Worm (Caenorhabditis elegans) whole organism, L4 larva: ENCODE data around the gene C18G1.9.
A peak's percentile ranks its signal among the peaks of the same experiment; 100 is the strongest.

Source experiments
- F10B5.3 ChIP-seq: sonication (generic microtip); optimal IDR thresholded peaks from 2 replicates; lab custom pipeline; 2016; ENCODE audit warnings: mild to moderate bottlenecking, missing genetic modification characterization, missing compliant biosample characterization
- F26F4.8 ChIP-seq: fragments of 200-800 bp; sonication (Bioruptor generic); conservative IDR thresholded peaks from 2 replicates; pipeline ENCODE4 v1.3.6; 2022; ENCODE audit warnings: missing genetic modification characterization, missing compliant biosample characterization
- F44E2.7 ChIP-seq: fragments of 200-800 bp; sonication (Bioruptor generic); IDR thresholded peaks from 2 replicates; pipeline ENCODE4 v2.1.2; 2022; ENCODE audit warnings: missing genetic modification characterization, missing compliant biosample characterization
- F49E8.2 ChIP-seq: sonication (generic microtip); optimal IDR thresholded peaks from 2 replicates; lab custom pipeline; 2016; ENCODE audit warnings: missing compliant biosample characterization, mild to moderate bottlenecking, missing genetic modification characterization, borderline replicate concordance
- R02D3.7 ChIP-seq: fragments of 150-350 bp; sonication (generic microtip); optimal IDR thresholded peaks from 3 replicates; lab custom pipeline; 2014; ENCODE audit warnings: missing biosample characterization, missing genetic modification characterization
- T26A8.4 ChIP-seq: fragments of 200-800 bp; sonication (Bioruptor generic); IDR thresholded peaks from 2 replicates; pipeline ENCODE4 v1.3.6; 2022; ENCODE audit warnings: missing genetic modification characterization, missing compliant biosample characterization
- Y105C5A.15 ChIP-seq: fragments of 200-800 bp; sonication (Bioruptor generic); IDR thresholded peaks from 2 replicates; pipeline ENCODE4 v1.3.6; 2022; ENCODE audit warnings: missing genetic modification characterization, missing compliant biosample characterization
- ZK337.2 ChIP-seq: fragments of 200-800 bp; sonication (Bioruptor generic); IDR thresholded peaks from 2 replicates; pipeline ENCODE4 v1.3.6; 2022; ENCODE audit warnings: missing genetic modification reagents, missing genetic modification characterization, missing compliant biosample characterization
- aly-2 ChIP-seq: sonication (generic microtip); optimal IDR thresholded peaks from 2 replicates; lab custom pipeline; 2018; ENCODE audit warnings: missing biosample characterization, missing genetic modification characterization
- ama-1 ChIP-seq: fragments of 150-350 bp; optimal IDR thresholded peaks from 2 replicates; lab custom pipeline; 2014; ENCODE audit warnings: inconsistent platforms, mixed read lengths
- arid-1 ChIP-seq: fragments of 200-800 bp; sonication (Bioruptor generic); conservative IDR thresholded peaks from 2 replicates; pipeline ENCODE4 v1.3.6; 2022; ENCODE audit warnings: missing genetic modification reagents, missing genetic modification characterization, missing compliant biosample characterization
- ceh-32 ChIP-seq: sonication (generic microtip); optimal IDR thresholded peaks from 2 replicates; lab custom pipeline; 2016; ENCODE audit warnings: mild to moderate bottlenecking, missing genetic modification characterization, missing compliant biosample characterization; ENCODE audit not compliant: poor library complexity
- ctbp-1 ChIP-seq: fragments of 200-800 bp; sonication (Bioruptor generic); IDR thresholded peaks from 2 replicates; pipeline ENCODE4 v1.3.6; 2022; ENCODE audit warnings: missing genetic modification reagents, missing genetic modification characterization, missing compliant biosample characterization
- daf-8 ChIP-seq: fragments of 200-800 bp; sonication (Bioruptor generic); IDR thresholded peaks from 2 replicates; pipeline ENCODE4 v1.3.6; 2022; ENCODE audit warnings: missing genetic modification characterization, missing compliant biosample characterization
- dmd-8 ChIP-seq: fragments of 200-800 bp; sonication (Bioruptor generic); IDR thresholded peaks from 2 replicates; pipeline ENCODE4 v1.3.6; 2022; ENCODE audit warnings: missing genetic modification characterization, missing compliant biosample characterization
- dve-1 ChIP-seq: sonication (generic microtip); optimal IDR thresholded peaks from 2 replicates; lab custom pipeline; 2017; ENCODE audit warnings: antibody characterized with exemption, mild to moderate bottlenecking, missing genetic modification characterization, missing compliant biosample characterization; ENCODE audit not compliant: insufficient read depth
- fkh-10 ChIP-seq: fragments of 150-350 bp; optimal IDR thresholded peaks from 2 replicates; lab custom pipeline; 2014; ENCODE audit warnings: missing biosample characterization, missing genetic modification reagents, missing genetic modification characterization
- hmg-1.1 ChIP-seq: fragments of 200-800 bp; sonication (Bioruptor generic); IDR thresholded peaks from 2 replicates; pipeline ENCODE4 v1.3.6; 2022; ENCODE audit warnings: missing genetic modification reagents, missing genetic modification characterization, missing compliant biosample characterization
- jun-1 ChIP-seq: fragments of 150-350 bp; optimal IDR thresholded peaks from 2 replicates; lab custom pipeline; 2014; ENCODE audit warnings: missing biosample characterization, missing genetic modification reagents, missing genetic modification characterization
- lim-7 ChIP-seq: fragments of 200-800 bp; sonication (Bioruptor generic); IDR thresholded peaks from 2 replicates; pipeline ENCODE4 v1.3.6; 2022; ENCODE audit warnings: missing genetic modification characterization, missing compliant biosample characterization
- lin-13 ChIP-seq: fragments of 150-350 bp; optimal IDR thresholded peaks from 2 replicates; lab custom pipeline; 2014; ENCODE audit warnings: missing biosample characterization, missing genetic modification reagents, missing genetic modification characterization
- lin-15B ChIP-seq: fragments of 150-350 bp; sonication (generic microtip); optimal IDR thresholded peaks from 3 replicates; lab custom pipeline; 2014; ENCODE audit warnings: missing biosample characterization, missing genetic modification characterization
- lin-29 ChIP-seq: fragments of 200-800 bp; sonication (Bioruptor generic); IDR thresholded peaks from 2 replicates; pipeline ENCODE4 v1.3.6; 2022; ENCODE audit warnings: missing genetic modification reagents, missing genetic modification characterization, missing compliant biosample characterization
- lsy-2 ChIP-seq, 2 experiments: fragments of 150-350 bp in 1 of 2; sonication (generic microtip) in 1 of 2; optimal IDR thresholded peaks; 2 replicates each; lab custom pipeline; 2014 to 2017; ENCODE audit warnings: missing biosample characterization in 2 of 2, missing genetic modification characterization in 2 of 2
- madf-5 ChIP-seq, 2 experiments: fragments of 200-800 bp; sonication (Bioruptor generic); IDR thresholded peaks; 2 replicates each; pipeline ENCODE4 v1.3.6; 2022; ENCODE audit warnings: missing compliant biosample characterization in 2 of 2, missing genetic modification characterization in 2 of 2
- madf-9 ChIP-seq: fragments of 200-800 bp; sonication (Bioruptor generic); conservative IDR thresholded peaks from 2 replicates; pipeline ENCODE4 v1.3.6; 2022; ENCODE audit warnings: missing genetic modification reagents, missing genetic modification characterization, missing compliant biosample characterization
- mep-1 ChIP-seq: fragments of 150-350 bp; sonication (generic microtip); optimal IDR thresholded peaks from 3 replicates; lab custom pipeline; 2014; ENCODE audit warnings: missing biosample characterization, missing genetic modification characterization
- mes-2 ChIP-seq: sonication (generic microtip); optimal IDR thresholded peaks from 2 replicates; lab custom pipeline; 2016; ENCODE audit warnings: missing genotype, mild to moderate bottlenecking, missing genetic modification characterization, missing compliant biosample characterization; ENCODE audit not compliant: poor library complexity, severe bottlenecking
- mxl-3 ChIP-seq: fragments of 200-800 bp; sonication (Bioruptor generic); optimal IDR thresholded peaks from 2 replicates; lab custom pipeline; 2018; ENCODE audit warnings: mild to moderate bottlenecking, missing genetic modification characterization, missing compliant biosample characterization
- nhr-10 ChIP-seq: fragments of 150-350 bp; optimal IDR thresholded peaks from 2 replicates; lab custom pipeline; 2014; ENCODE audit warnings: missing biosample characterization, missing genetic modification characterization
- nhr-111 ChIP-seq: fragments of 200-800 bp; sonication (Bioruptor generic); optimal IDR thresholded peaks from 2 replicates; lab custom pipeline; 2018; ENCODE audit warnings: mild to moderate bottlenecking, missing genetic modification characterization, missing compliant biosample characterization
- nhr-28 ChIP-seq: fragments of 150-350 bp; optimal IDR thresholded peaks from 2 replicates; lab custom pipeline; 2014; ENCODE audit warnings: missing biosample characterization, missing genetic modification characterization
- nhr-41 ChIP-seq: fragments of 200-800 bp; sonication (Bioruptor generic); IDR thresholded peaks from 2 replicates; pipeline ENCODE4 v1.3.6; 2022; ENCODE audit warnings: missing genetic modification reagents, missing genetic modification characterization, missing compliant biosample characterization
- nhr-42 ChIP-seq: fragments of 200-800 bp; sonication (Bioruptor generic); IDR thresholded peaks from 2 replicates; pipeline ENCODE4 v1.3.6; 2022; ENCODE audit warnings: missing genetic modification characterization, missing compliant biosample characterization
- nhr-6 ChIP-seq: fragments of 150-350 bp; optimal IDR thresholded peaks from 2 replicates; lab custom pipeline; 2014; ENCODE audit warnings: missing biosample characterization, missing genetic modification characterization
- nhr-76 ChIP-seq: fragments of 150-350 bp; optimal IDR thresholded peaks from 2 replicates; lab custom pipeline; 2014; ENCODE audit warnings: missing biosample characterization, missing genetic modification characterization
- pha-4 ChIP-seq, 2 experiments: fragments of 150-350 bp in 1 of 2; fragments of 200-800 bp in 1 of 2; sonication (Bioruptor generic) in 1 of 2; IDR thresholded peaks in 1 of 2; optimal IDR thresholded peaks in 1 of 2; 2 replicates each; pipeline versions ENCODE4 v1.3.6 to Lab custom; 2014 to 2022; ENCODE audit warnings: missing genetic modification characterization in 2 of 2, missing genetic modification reagents in 2 of 2, missing biosample characterization in 1 of 2, missing compliant biosample characterization in 1 of 2
- skn-1 ChIP-seq: fragments of 150-350 bp; optimal IDR thresholded peaks from 2 replicates; lab custom pipeline; 2014; ENCODE audit warnings: missing biosample characterization, missing genetic modification characterization
- snpc-1.2 ChIP-seq: fragments of 200-800 bp; sonication (Bioruptor generic); IDR thresholded peaks from 2 replicates; pipeline ENCODE4 v1.3.6; 2022; ENCODE audit warnings: missing genetic modification reagents, missing genetic modification characterization, missing compliant biosample characterization
- snpc-4 ChIP-seq: fragments of 150-350 bp; optimal IDR thresholded peaks from 2 replicates; lab custom pipeline; 2014; ENCODE audit warnings: missing biosample characterization, missing genetic modification characterization
- spr-1 ChIP-seq: sonication (generic microtip); optimal IDR thresholded peaks from 2 replicates; lab custom pipeline; 2016; ENCODE audit warnings: mild to moderate bottlenecking, missing genetic modification characterization, missing compliant biosample characterization
- tag-97 ChIP-seq: fragments of 200-800 bp; sonication (Bioruptor generic); IDR thresholded peaks from 2 replicates; pipeline ENCODE4 v1.3.6; 2022; ENCODE audit warnings: missing genetic modification characterization, missing compliant biosample characterization
- unc-62 ChIP-seq, 3 experiments: fragments of 150-350 bp in 1 of 3; sonication (generic microtip); optimal IDR thresholded peaks in 2 of 3; peaks in 1 of 3; 1 replicate in 1 of 3; 2 replicates in 2 of 3; lab custom pipeline; 2014 to 2017; ENCODE audit warnings: missing biosample characterization in 3 of 3, missing genetic modification characterization in 3 of 3, missing genetic modification reagents in 3 of 3, missing genotype in 1 of 3
- zip-11 ChIP-seq: fragments of 200-800 bp; sonication (Bioruptor generic); IDR thresholded peaks from 2 replicates; pipeline ENCODE4 v1.3.6; 2022; ENCODE audit warnings: missing genetic modification characterization, missing compliant biosample characterization
- ztf-7 ChIP-seq: fragments of 150-350 bp; optimal IDR thresholded peaks from 2 replicates; lab custom pipeline; 2014; ENCODE audit warnings: missing biosample characterization, missing genetic modification characterization

The C18G1.9 gene

ce11 chrV:4769633-4770032 is at the start of gene C18G1.9:
Gene C18G1.9 (minus strand): TSS chrV:4769733.
- TF ChIP-seq nhr-42 (GFP tag; lab: Robert Waterston, UW) (no peak), dmd-8 (no peak), lsy-2 (tag; optimal IDR thresholded peaks at IDR 0.05; lab: Kevin White, UChicago) (no peak), F44E2.7 (GFP tag; lab: Robert Waterston, UW) (no peak), F49E8.2 (no peak), ztf-7 (tag; lab: Kevin White, UChicago) (no peak), Y105C5A.15 (GFP tag; lab: Robert Waterston, UW) (no peak), spr-1 (tag; lab: Kevin White, UChicago) (no peak), unc-62 (GFP tag; optimal IDR thresholded peaks at IDR 0.05 in 1 of 2; lab: Kevin White, UChicago) (no peak), unc-62 (tag; optimal IDR thresholded peaks at IDR 0.05; lab: Kevin White, UChicago) (no peak), nhr-76 (tag; lab: Kevin White, UChicago) (no peak), ctbp-1 (GFP tag; lab: Robert Waterston, UW) (no peak), mxl-3 (no peak), pha-4 (GFP tag; IDR thresholded peaks at IDR 0.05; lab: Robert Waterston, UW) (no peak), pha-4 (tag; optimal IDR thresholded peaks at IDR 0.05; lab: Kevin White, UChicago) (no peak), lin-13 (GFP tag; lab: Kevin White, UChicago) (no peak)

- peak; percentile 49 for TF ChIP-seq ama-1 (lab: Kevin White, UChicago)
- TF ChIP-seq snpc-1.2 (GFP tag; lab: Robert Waterston, UW): no peak
- peak; percentile 17; the same call in 1 of the 2 replicates for TF ChIP-seq pha-4 (GFP tag; IDR thresholded peaks at IDR 0.05; lab: Robert Waterston, UW)
- no peak for TF ChIP-seq pha-4 (tag; optimal IDR thresholded peaks at IDR 0.05; lab: Kevin White, UChicago)
- 0 out of 2 replicates have a peak, but pooled peaks have one; percentile 55 for TF ChIP-seq lim-7 (GFP tag; lab: Robert Waterston, UW)
- TF ChIP-seq nhr-28: peak; percentile 20
- TF ChIP-seq, all 104 proteins: peak for 4
These were observed 49.0 kb upstream of the C18G1.9 start, which contains the start of gene ccep-97 for ce11 chrV:4818563-4818962. Gene ccep-97 (minus strand): TSS chrV:4818663.

ce11 chrV:4813825-4814224 is 44.3 kb upstream of the C18G1.9 start:
- TF ChIP-seq mep-1 (tag; lab: Kevin White, UChicago) (no peak), madf-5 (GFP tag; IDR thresholded peaks at IDR 0.05; lab: Robert Waterston, UW) (no peak), madf-9 (GFP tag; lab: Robert Waterston, UW) (no peak), zip-11 (GFP tag; lab: Robert Waterston, UW) (no peak), F44E2.7 (GFP tag; lab: Robert Waterston, UW) (no peak), dmd-8 (no peak), skn-1 (tag; lab: Kevin White, UChicago) (no peak), tag-97 (GFP tag; lab: Robert Waterston, UW) (no peak), R02D3.7 (tag; lab: Kevin White, UChicago) (no peak), ZK337.2 (GFP tag; lab: Robert Waterston, UW) (no peak), jun-1 (tag; lab: Kevin White, UChicago) (no peak), arid-1 (no peak), F10B5.3 (tag; lab: Kevin White, UChicago) (no peak), fkh-10 (no peak), ceh-32 (no peak), spr-1 (tag; lab: Kevin White, UChicago) (no peak), snpc-1.2 (GFP tag; lab: Robert Waterston, UW) (no peak), lin-15B (tag; lab: Kevin White, UChicago) (no peak), daf-8 (GFP tag; lab: Robert Waterston, UW) (no peak)

ce11 chrV:4810653-4811052 is 41.1 kb upstream of the C18G1.9 start:
- TF ChIP-seq T26A8.4 (GFP tag; lab: Robert Waterston, UW) (no peak), F26F4.8 (GFP tag; lab: Robert Waterston, UW) (no peak), mxl-3 (no peak), lin-29 (GFP tag; lab: Robert Waterston, UW) (no peak), nhr-41 (no peak), Y105C5A.15 (GFP tag; lab: Robert Waterston, UW) (no peak), ceh-32 (no peak), pha-4 (GFP tag; IDR thresholded peaks at IDR 0.05; lab: Robert Waterston, UW) (no peak), pha-4 (tag; optimal IDR thresholded peaks at IDR 0.05; lab: Kevin White, UChicago) (no peak), ama-1 (lab: Kevin White, UChicago) (no peak), dve-1 (tag; lab: Kevin White, UChicago) (no peak), hmg-1.1 (GFP tag; lab: Robert Waterston, UW) (peak; percentile 37), aly-2 (no peak), nhr-111 (GFP tag; lab: Kevin White, UChicago) (no peak), nhr-10 (tag; lab: Kevin White, UChicago) (no peak), mes-2 (tag; lab: Kevin White, UChicago) (peak; percentile 62), snpc-4 (tag; lab: Kevin White, UChicago) (no peak), nhr-6 (tag; lab: Kevin White, UChicago) (no peak), arid-1 (no peak)
